Worm (Caenorhabditis elegans): Measurements from ENCODE around the gene fipr-11.

DNA sequence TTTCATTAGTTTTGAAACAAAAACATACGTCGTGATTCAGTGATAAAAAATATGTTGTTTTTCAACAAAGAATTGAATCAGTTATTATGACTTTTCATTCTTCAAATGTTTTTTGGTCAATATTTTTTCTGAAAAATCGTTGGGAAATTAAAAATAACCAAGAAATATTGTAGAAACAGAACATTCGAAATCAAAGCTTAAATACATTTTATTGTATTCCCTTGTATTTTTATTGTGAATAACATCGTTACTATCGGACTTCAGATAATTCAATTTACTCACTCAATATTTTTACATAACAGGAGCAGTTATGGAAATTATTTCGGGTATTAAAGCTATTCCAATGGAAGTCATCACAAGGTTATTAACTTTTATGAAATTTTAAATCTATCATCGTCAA lies 10.7 kb upstream of the fipr-11 start, which contains the start of gene C50H2.4:
- TF ChIP-seq klf-2 (GFP tag; conservative IDR thresholded peaks at IDR 0.05) (no peak), ztf-29 (GFP tag; IDR thresholded peaks at IDR 0.05) (no peak)
